Worm (Caenorhabditis elegans): ENCODE data around the gene M02D8.5.

The M02D8.5 gene

ce11 chrX:8723127-8723600 lies 38.2 kb downstream of the M02D8.5 start, which contains the start of gene tnt-2:
Gene tnt-2 (minus strand): TSS chrX:8723550.
- TF ChIP-seq C34F6.9 (tag; optimal IDR thresholded peaks at IDR 0.05) (no peak), sma-9 (GFP tag; optimal IDR thresholded peaks at IDR 0.05) (no peak), sma-9 (tag; optimal IDR thresholded peaks at IDR 0.05) (no peak), unc-62 (GFP tag; optimal IDR thresholded peaks at IDR 0.05) (no peak), fos-1 (tag; optimal IDR thresholded peaks at IDR 0.05) (no peak), dmd-4 (tag; optimal IDR thresholded peaks at IDR 0.05) (no peak), F13H6.1 (tag; optimal IDR thresholded peaks at IDR 0.05) (no peak), ceh-16 (tag; optimal IDR thresholded peaks at IDR 0.05) (no peak), nhr-23 (tag; optimal IDR thresholded peaks at IDR 0.05) (no peak), ZK546.5 (tag; optimal IDR thresholded peaks at IDR 0.05) (no peak), nhr-10 (tag; optimal IDR thresholded peaks at IDR 0.05) (no peak), Y55F3AM.14 (GFP tag; optimal IDR thresholded peaks at IDR 0.05) (no peak)

ce11 chrX:8721273-8721672 lies 40.1 kb downstream of the M02D8.5 start:
- TF ChIP-seq lin-39 (tag; optimal IDR thresholded peaks at IDR 0.05), result no peak
- no peak for TF ChIP-seq unc-55 (GFP tag; optimal IDR thresholded peaks at IDR 0.05)
- TF ChIP-seq ceh-82 (tag; optimal IDR thresholded peaks at IDR 0.05), result no peak
- no peak for TF ChIP-seq peb-1 (tag; optimal IDR thresholded peaks at IDR 0.05)
- TF ChIP-seq F13H6.1 (tag; optimal IDR thresholded peaks at IDR 0.05), result peak; percentile 37
- no peak for TF ChIP-seq unc-39 (tag; optimal IDR thresholded peaks at IDR 0.05)
- peak; percentile 12 for TF ChIP-seq sma-9 (GFP tag; optimal IDR thresholded peaks at IDR 0.05)
- TF ChIP-seq sma-9 (tag; optimal IDR thresholded peaks at IDR 0.05), result no peak
- peak; percentile 34 for TF ChIP-seq nhr-129 (tag; optimal IDR thresholded peaks at IDR 0.05)
- TF ChIP-seq mbf-1 (tag; optimal IDR thresholded peaks at IDR 0.05), result no peak
- no peak for TF ChIP-seq lin-13 (GFP tag; optimal IDR thresholded peaks at IDR 0.05)
- TF ChIP-seq ztf-4 (tag; optimal IDR thresholded peaks at IDR 0.05), result no peak

- TF ChIP-seq nhr-77 (tag; optimal IDR thresholded peaks at IDR 0.05) (no peak), nhr-21 (tag; optimal IDR thresholded peaks at IDR 0.05) (no peak), unc-62 (GFP tag; optimal IDR thresholded peaks at IDR 0.05) (no peak), Y55F3AM.14 (GFP tag; optimal IDR thresholded peaks at IDR 0.05) (no peak), mbf-1 (tag; optimal IDR thresholded peaks at IDR 0.05) (no peak), alr-1 (tag; optimal IDR thresholded peaks at IDR 0.05) (no peak), unc-55 (GFP tag; optimal IDR thresholded peaks at IDR 0.05) (no peak), zag-1 (tag; optimal IDR thresholded peaks at IDR 0.05) (no peak), egl-27 (tag; optimal IDR thresholded peaks at IDR 0.05) (no peak), nhr-12 (tag; optimal IDR thresholded peaks at IDR 0.05) (no peak), blmp-1 (tag; optimal IDR thresholded peaks at IDR 0.05; ENCODE audit: insufficient read depth) (no peak), lsy-2 (tag; optimal IDR thresholded peaks at IDR 0.05) (no peak), gmeb-1 (tag; optimal IDR thresholded peaks at IDR 0.05) (no peak), F13H6.1 (tag; optimal IDR thresholded peaks at IDR 0.05) (no peak), ama-1 (optimal IDR thresholded peaks at IDR 0.05) (no peak), ceh-82 (tag; optimal IDR thresholded peaks at IDR 0.05) (no peak), C34F6.9 (tag; optimal IDR thresholded peaks at IDR 0.05) (no peak), nhr-11 (tag; optimal IDR thresholded peaks at IDR 0.05) (no peak), lin-11 (tag; optimal IDR thresholded peaks at IDR 0.05) (no peak), ztf-4 (tag; optimal IDR thresholded peaks at IDR 0.05) (no peak)
These were observed 40.7 kb downstream of the M02D8.5 start, which contains the start of gene F53A9.9 for ce11 chrX:8720658-8721057. Gene F53A9.9 (minus strand): TSS chrX:8720758.

ce11 chrX:8719888-8720287 lies 41.5 kb downstream of the M02D8.5 start:
- no peak for TF ChIP-seq nhr-25 (tag; optimal IDR thresholded peaks at IDR 0.05)
- TF ChIP-seq F13H6.1 (tag; optimal IDR thresholded peaks at IDR 0.05), result peak; percentile 10
- no peak for TF ChIP-seq unc-39 (tag; optimal IDR thresholded peaks at IDR 0.05)
- TF ChIP-seq ama-1 (optimal IDR thresholded peaks at IDR 0.05), result no peak
- no peak for TF ChIP-seq unc-62 (GFP tag; optimal IDR thresholded peaks at IDR 0.05)
- no peak for TF ChIP-seq lsy-2 (tag; optimal IDR thresholded peaks at IDR 0.05)
- no peak for TF ChIP-seq nhr-237 (tag; optimal IDR thresholded peaks at IDR 0.05)
- TF ChIP-seq sma-9 (GFP tag; optimal IDR thresholded peaks at IDR 0.05), result peak; percentile 12
- TF ChIP-seq sma-9 (tag; optimal IDR thresholded peaks at IDR 0.05), result no peak

- TF ChIP-seq crh-2 (tag; optimal IDR thresholded peaks at IDR 0.05), result peak; percentile 51
- no peak for TF ChIP-seq skn-1 (tag; optimal IDR thresholded peaks at IDR 0.05)
- TF ChIP-seq mbf-1 (tag; optimal IDR thresholded peaks at IDR 0.05), result no peak
- peak; percentile 41 for TF ChIP-seq fos-1 (tag; optimal IDR thresholded peaks at IDR 0.05)
- no peak for TF ChIP-seq lsy-2 (tag; optimal IDR thresholded peaks at IDR 0.05)
- peak; percentile 55 for TF ChIP-seq sma-9 (GFP tag; optimal IDR thresholded peaks at IDR 0.05)
- no peak for TF ChIP-seq sma-9 (tag; optimal IDR thresholded peaks at IDR 0.05)
These were observed 42.5 kb downstream of the M02D8.5 start, which contains the start of gene F53A9.8 for ce11 chrX:8718856-8719255. Gene F53A9.8 (minus strand): TSS chrX:8718904.
